Worm (Caenorhabditis elegans): ENCODE data around the gene his-3.

his-3 gene

ce11 chrV:16015652-16016051 lies 25.0 kb upstream of the his-3 start, which contains the start of gene str-232:
TSS of gene str-232 (minus strand) at chrV:16015752.
- TF ChIP-seq ztf-11 (tag; optimal IDR thresholded peaks at IDR 0.05) (no peak), lin-32 (GFP tag; optimal IDR thresholded peaks at IDR 0.05) (no peak), hlh-1 (tag; optimal IDR thresholded peaks at IDR 0.05) (no peak), cnd-1 (tag; optimal IDR thresholded peaks at IDR 0.05) (no peak), bed-3 (GFP tag; optimal IDR thresholded peaks at IDR 0.05) (no peak), sem-2 (GFP tag; optimal IDR thresholded peaks at IDR 0.05) (no peak), ces-1 (GFP tag; optimal IDR thresholded peaks at IDR 0.05) (no peak), mls-2 (tag; optimal IDR thresholded peaks at IDR 0.05) (no peak), ceh-43 (GFP tag; optimal IDR thresholded peaks at IDR 0.05) (no peak), zip-8 (tag; optimal IDR thresholded peaks at IDR 0.05) (no peak), unc-120 (tag; optimal IDR thresholded peaks at IDR 0.05; ENCODE audit: poor library complexity, severe bottlenecking) (no peak), ceh-83 (GFP tag; optimal IDR thresholded peaks at IDR 0.05) (no peak), flh-1 (GFP tag; optimal IDR thresholded peaks at IDR 0.05) (no peak), mep-1 (tag; optimal IDR thresholded peaks at IDR 0.05) (no peak), ham-2 (GFP tag; optimal IDR thresholded peaks at IDR 0.05) (no peak), drap-1 (GFP tag; optimal IDR thresholded peaks at IDR 0.05) (no peak)

ce11 chrV:16016977-16017376 lies 23.6 kb upstream of the his-3 start:
- TF ChIP-seq ceh-43 (GFP tag; optimal IDR thresholded peaks at IDR 0.05) = no peak
- no peak for TF ChIP-seq lin-32 (GFP tag; optimal IDR thresholded peaks at IDR 0.05)
- no peak for TF ChIP-seq snpc-4 (tag; optimal IDR thresholded peaks at IDR 0.05)
- no peak for TF ChIP-seq nhr-2 (tag; optimal IDR thresholded peaks at IDR 0.05)
- TF ChIP-seq pha-4 (tag; optimal IDR thresholded peaks at IDR 0.05) = no peak
- TF ChIP-seq sem-2 (GFP tag; optimal IDR thresholded peaks at IDR 0.05) = no peak
- no peak for TF ChIP-seq elt-1 (tag; optimal IDR thresholded peaks at IDR 0.05; ENCODE audit: borderline replicate concordance, insufficient read depth)
- TF ChIP-seq flh-1 (GFP tag; optimal IDR thresholded peaks at IDR 0.05) = no peak
- no peak for TF ChIP-seq mab-5 (tag; optimal IDR thresholded peaks at IDR 0.05)
- no peak for TF ChIP-seq tbx-8 (GFP tag; optimal IDR thresholded peaks at IDR 0.05)
- no peak for TF ChIP-seq unc-62 (GFP tag; optimal IDR thresholded peaks at IDR 0.05)
- no peak for TF ChIP-seq unc-120 (tag; optimal IDR thresholded peaks at IDR 0.05; ENCODE audit: poor library complexity, severe bottlenecking)
- TF ChIP-seq cnd-1 (tag; optimal IDR thresholded peaks at IDR 0.05) = no peak
- no peak for TF ChIP-seq lsy-2 (tag; optimal IDR thresholded peaks at IDR 0.05)

DNA sequence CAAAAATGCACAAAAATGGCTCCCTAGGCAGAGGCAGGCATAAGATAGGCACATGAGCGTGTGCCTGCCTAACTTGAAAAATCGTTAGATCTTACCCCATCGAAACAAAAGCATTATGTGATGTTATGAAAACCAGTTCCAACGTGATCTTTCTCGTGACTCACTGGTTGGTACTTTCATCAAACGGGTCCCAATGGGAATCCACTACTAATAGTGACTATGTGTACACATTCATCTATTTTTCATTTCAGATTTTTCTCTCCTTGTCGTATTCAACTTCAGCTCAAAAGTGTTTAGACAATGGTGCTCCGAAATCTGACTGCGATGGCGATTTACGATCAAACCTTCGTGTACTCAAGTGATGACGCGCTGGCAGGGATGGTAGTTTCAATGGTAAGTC lies 22.9 kb upstream of the his-3 start, which contains the start of gene srx-43:
srx-43 (plus strand) TSS at position 301 of the 400 bp plus-strand sequence.
- TF ChIP-seq elt-3 (tag; optimal IDR thresholded peaks at IDR 0.05) (no peak), flh-1 (GFP tag; optimal IDR thresholded peaks at IDR 0.05) (no peak), blmp-1 (tag; optimal IDR thresholded peaks at IDR 0.05) (no peak), sem-2 (GFP tag; optimal IDR thresholded peaks at IDR 0.05) (no peak), ceh-83 (GFP tag; optimal IDR thresholded peaks at IDR 0.05) (no peak), ztf-11 (tag; optimal IDR thresholded peaks at IDR 0.05) (no peak), ces-1 (GFP tag; optimal IDR thresholded peaks at IDR 0.05) (no peak), ceh-39 (tag; optimal IDR thresholded peaks at IDR 0.05) (no peak), pha-4 (tag; optimal IDR thresholded peaks at IDR 0.05) (no peak), unc-120 (tag; optimal IDR thresholded peaks at IDR 0.05; ENCODE audit: poor library complexity, severe bottlenecking) (no peak), unc-62 (GFP tag; optimal IDR thresholded peaks at IDR 0.05) (no peak), cnd-1 (tag; optimal IDR thresholded peaks at IDR 0.05) (no peak), ceh-43 (GFP tag; optimal IDR thresholded peaks at IDR 0.05) (no peak)

DNA sequence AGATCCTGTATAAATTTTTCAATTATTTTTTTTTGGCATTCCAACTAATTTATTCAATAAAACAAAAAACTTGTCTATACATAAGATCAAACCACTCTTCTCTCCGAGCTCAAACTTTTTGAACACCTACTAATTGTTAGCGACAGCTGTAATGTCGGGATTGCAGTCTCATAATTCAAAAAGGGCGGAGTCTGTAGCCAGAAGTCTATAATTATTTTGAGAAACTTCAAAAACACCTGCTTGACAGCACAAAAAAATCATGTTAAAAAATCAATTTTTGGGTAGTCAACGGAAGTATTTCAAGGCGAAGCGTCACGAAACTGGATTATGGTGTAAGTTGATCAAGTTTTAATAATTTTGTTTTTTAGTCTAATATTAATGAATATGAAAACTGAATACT lies 20.6 kb upstream of the his-3 start, which contains the start of gene srx-44:
srx-44 (plus strand) TSS at position 301 of the 400 bp plus-strand sequence.
- TF ChIP-seq ztf-11 (tag; optimal IDR thresholded peaks at IDR 0.05) = no peak
- TF ChIP-seq snpc-4 (tag; optimal IDR thresholded peaks at IDR 0.05) = no peak
- TF ChIP-seq lsy-2 (tag; optimal IDR thresholded peaks at IDR 0.05) = no peak
- TF ChIP-seq hlh-1 (tag; optimal IDR thresholded peaks at IDR 0.05) = no peak
- TF ChIP-seq drap-1 (GFP tag; optimal IDR thresholded peaks at IDR 0.05) = no peak
- no peak for TF ChIP-seq mab-5 (tag; optimal IDR thresholded peaks at IDR 0.05)
- TF ChIP-seq nhr-28 (tag; optimal IDR thresholded peaks at IDR 0.05) = no peak

DNA sequence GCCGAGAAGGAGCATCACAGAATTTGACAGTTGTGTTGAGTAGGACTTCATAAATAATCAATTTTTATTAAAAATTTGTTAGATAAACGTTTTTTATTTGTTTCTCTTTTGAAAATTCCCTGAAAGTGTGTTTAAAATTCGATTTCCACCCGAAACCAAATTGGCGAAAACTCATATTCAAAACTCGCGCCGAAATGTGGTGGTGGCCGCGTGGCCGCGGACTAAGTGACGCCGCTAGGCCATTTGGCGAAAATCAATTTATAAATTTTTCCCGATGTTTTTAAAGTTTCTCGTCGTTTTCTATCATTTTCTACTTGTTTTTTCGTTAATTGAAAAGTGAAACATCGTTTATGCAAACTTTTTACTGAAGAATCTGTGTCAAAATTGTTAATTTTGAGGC lies 18.0 kb upstream of the his-3 start:
- peak; percentile 59 for TF ChIP-seq sptf-1 (tag; optimal IDR thresholded peaks at IDR 0.05)
- no peak for TF ChIP-seq elt-1 (tag; optimal IDR thresholded peaks at IDR 0.05; ENCODE audit: borderline replicate concordance, insufficient read depth)
- TF ChIP-seq lsy-2 (tag; optimal IDR thresholded peaks at IDR 0.05) = no peak
- TF ChIP-seq sem-2 (GFP tag; optimal IDR thresholded peaks at IDR 0.05) = no peak
